Fruit fly (Drosophila melanogaster) whole organism, embryonic: ENCODE measurements around the gene CG12990.

Experiments used
- Atf-2 ChIP-seq: fragments of 200-800 bp; sonication (Bioruptor generic); optimal IDR thresholded peaks from 2 replicates; lab custom pipeline; 2016; ENCODE audit warnings: missing biosample characterization, missing genetic modification characterization
- CG10366 ChIP-seq: fragments of 200-800 bp; sonication (Bioruptor generic); IDR thresholded peaks from 2 replicates; pipeline ENCODE4 v1.3.6; 2022; ENCODE audit warnings: missing biosample characterization, missing genetic modification characterization
- CG12299 ChIP-seq: fragments of 200-800 bp; sonication (Bioruptor generic); optimal IDR thresholded peaks from 2 replicates; lab custom pipeline; 2018; ENCODE audit warnings: missing biosample characterization, mild to moderate bottlenecking, missing genetic modification characterization
- CG13296 ChIP-seq: fragments of 200-800 bp; sonication (Bioruptor generic); optimal IDR thresholded peaks from 3 replicates; lab custom pipeline; 2018; ENCODE audit warnings: missing biosample characterization, mild to moderate bottlenecking, missing genetic modification characterization
- CG13424 ChIP-seq: fragments of 200-800 bp; sonication (Bioruptor generic); optimal IDR thresholded peaks from 2 replicates; lab custom pipeline; 2019; ENCODE audit warnings: missing biosample characterization, mild to moderate bottlenecking, missing genetic modification characterization, moderate library complexity
- CG15011 ChIP-seq: fragments of 200-800 bp; sonication (Bioruptor generic); optimal IDR thresholded peaks from 3 replicates; lab custom pipeline; 2018; ENCODE audit warnings: missing biosample characterization, mild to moderate bottlenecking, missing genetic modification characterization
- CG1603 ChIP-seq: fragments of 200-800 bp; sonication (Bioruptor generic); optimal IDR thresholded peaks from 2 replicates; lab custom pipeline; 2019; ENCODE audit warnings: missing biosample characterization, mild to moderate bottlenecking, missing genetic modification characterization, moderate library complexity
- CG16813 ChIP-seq: fragments of 200-800 bp; sonication (Bioruptor generic); IDR thresholded peaks from 3 replicates; pipeline ENCODE4 v1.3.6; 2022; ENCODE audit warnings: missing biosample characterization, missing genetic modification characterization; ENCODE audit not compliant: partially characterized antibody
- CG16815 ChIP-seq: fragments of 200-800 bp; sonication (Bioruptor generic); optimal IDR thresholded peaks from 3 replicates; lab custom pipeline; 2017; ENCODE audit warnings: missing biosample characterization, mild to moderate bottlenecking, missing genetic modification characterization
- CG17328 ChIP-seq: fragments of 200-800 bp; sonication (Bioruptor generic); IDR thresholded peaks from 2 replicates; pipeline ENCODE4 v1.3.6; 2022; ENCODE audit warnings: missing biosample characterization, missing genetic modification characterization
- CG17612 ChIP-seq: fragments of 200-800 bp; sonication (Bioruptor generic); IDR thresholded peaks from 2 replicates; pipeline ENCODE4 v1.3.6; 2022; ENCODE audit warnings: missing biosample characterization, missing genetic modification characterization
- CG18262 ChIP-seq: fragments of 200-800 bp; optimal IDR thresholded peaks from 3 replicates; lab custom pipeline; 2019; ENCODE audit warnings: missing biosample characterization, mild to moderate bottlenecking, missing genetic modification characterization, moderate library complexity
- CG18476 ChIP-seq: fragments of 200-800 bp; sonication (Bioruptor generic); optimal IDR thresholded peaks from 2 replicates; lab custom pipeline; 2016; ENCODE audit warnings: missing biosample characterization, mild to moderate bottlenecking, missing genetic modification characterization
- CG43689 ChIP-seq: fragments of 200-800 bp; sonication (Bioruptor generic); IDR thresholded peaks from 2 replicates; pipeline ENCODE4 v1.3.6; 2022; ENCODE audit warnings: missing biosample characterization, missing genetic modification characterization
- CG6175 ChIP-seq: fragments of 200-800 bp; sonication (Bioruptor generic); IDR thresholded peaks from 3 replicates; pipeline ENCODE4 v1.3.6; 2022; ENCODE audit warnings: missing biosample characterization, missing genetic modification characterization
- CG6854 ChIP-seq: fragments of 200-800 bp; sonication (Bioruptor generic); optimal IDR thresholded peaks from 3 replicates; lab custom pipeline; 2017; ENCODE audit warnings: missing biosample characterization, mild to moderate bottlenecking, missing genetic modification characterization
- CG7556 ChIP-seq: fragments of 200-800 bp; sonication (Bioruptor generic); optimal IDR thresholded peaks from 2 replicates; lab custom pipeline; 2017; ENCODE audit warnings: missing biosample characterization, mild to moderate bottlenecking, missing genetic modification characterization
- CG7786 ChIP-seq: fragments of 200-800 bp; sonication (Bioruptor generic); optimal IDR thresholded peaks from 2 replicates; lab custom pipeline; 2016; ENCODE audit warnings: missing biosample characterization, missing genetic modification characterization
- CG8478 ChIP-seq: fragments of >200 bp; optimal IDR thresholded peaks from 2 replicates; lab custom pipeline; 2018
- CG8924 ChIP-seq: fragments of 200-800 bp; optimal IDR thresholded peaks from 3 replicates; lab custom pipeline; 2019; ENCODE audit warnings: missing biosample characterization, mild to moderate bottlenecking, missing genetic modification characterization, moderate library complexity
- CG9876 ChIP-seq: fragments of 200-800 bp; sonication (Bioruptor generic); optimal IDR thresholded peaks from 2 replicates; lab custom pipeline; 2016; ENCODE audit warnings: missing biosample characterization, missing genetic modification characterization
- Hmx ChIP-seq: fragments of 200-800 bp; sonication (Bioruptor generic); optimal IDR thresholded peaks from 2 replicates; lab custom pipeline; 2016; ENCODE audit warnings: missing biosample characterization, missing genetic modification characterization
- Lhr ChIP-seq: fragments of 200-800 bp; sonication (Bioruptor generic); optimal IDR thresholded peaks from 3 replicates; lab custom pipeline; 2017; ENCODE audit warnings: mild to moderate bottlenecking, missing biosample characterization, missing genetic modification reagents, missing genetic modification characterization
- MESR4 ChIP-seq: fragments of 200-800 bp; sonication (Bioruptor generic); optimal IDR thresholded peaks from 2 replicates; lab custom pipeline; 2018; ENCODE audit warnings: missing biosample characterization, mild to moderate bottlenecking, missing genetic modification characterization, moderate library complexity
- MTF-1 ChIP-seq: fragments of 200-800 bp; sonication (Bioruptor generic); optimal IDR thresholded peaks from 2 replicates; lab custom pipeline; 2018; ENCODE audit warnings: missing biosample characterization, mild to moderate bottlenecking, missing genetic modification characterization, borderline replicate concordance
- NC2β ChIP-seq: fragments of 200-800 bp; sonication (Bioruptor generic); optimal IDR thresholded peaks from 2 replicates; lab custom pipeline; 2016; ENCODE audit warnings: missing biosample characterization, missing genetic modification characterization
- Nf-YC ChIP-seq: fragments of 200-800 bp; optimal IDR thresholded peaks from 3 replicates; lab custom pipeline; 2019; ENCODE audit warnings: missing biosample characterization, mild to moderate bottlenecking, missing genetic modification characterization, moderate library complexity
- Opbp ChIP-seq: fragments of 200-800 bp; sonication (Bioruptor generic); IDR thresholded peaks from 3 replicates; pipeline ENCODE4 v1.3.6; 2022; ENCODE audit warnings: missing biosample characterization, missing genetic modification characterization; ENCODE audit not compliant: partially characterized antibody
- Sox102F ChIP-seq: fragments of 200-800 bp; sonication (Bioruptor generic); optimal IDR thresholded peaks from 2 replicates; lab custom pipeline; 2018; ENCODE audit warnings: missing biosample characterization, mild to moderate bottlenecking, missing genetic modification characterization, moderate library complexity
- Sry-δ ChIP-seq: fragments of 200-800 bp; sonication (Bioruptor generic); optimal IDR thresholded peaks from 2 replicates; lab custom pipeline; 2016; ENCODE audit warnings: missing biosample characterization, missing genetic modification characterization
- Ssrp ChIP-seq: fragments of 200-800 bp; sonication (Bioruptor generic); optimal IDR thresholded peaks from 2 replicates; lab custom pipeline; 2018; ENCODE audit warnings: missing biosample characterization, mild to moderate bottlenecking, missing genetic modification characterization, moderate library complexity
- ac ChIP-seq: fragments of 200-800 bp; sonication (Bioruptor generic); optimal IDR thresholded peaks from 3 replicates; lab custom pipeline; 2017; ENCODE audit warnings: missing biosample characterization, mild to moderate bottlenecking, missing genetic modification characterization
- ash1 ChIP-seq: fragments of 200-800 bp; sonication (Bioruptor generic); optimal IDR thresholded peaks from 2 replicates; lab custom pipeline; 2018; ENCODE audit warnings: missing biosample characterization, mild to moderate bottlenecking, missing genetic modification characterization
- bigmax ChIP-seq: fragments of 200-800 bp; sonication (Bioruptor generic); optimal IDR thresholded peaks from 2 replicates; lab custom pipeline; 2018; ENCODE audit warnings: missing biosample characterization, mild to moderate bottlenecking, missing genetic modification characterization
- bowl ChIP-seq: fragments of 200-800 bp; sonication (Bioruptor generic); IDR thresholded peaks from 2 replicates; pipeline ENCODE4 v1.3.6; 2022; ENCODE audit warnings: missing biosample characterization, missing genetic modification characterization
- dpn ChIP-seq, 2 experiments: fragments of 200-800 bp; sonication (Bioruptor generic); optimal IDR thresholded peaks; 3 replicates each; lab custom pipeline; 2016; ENCODE audit warnings: missing biosample characterization in 2 of 2, missing genetic modification characterization in 2 of 2
- exex ChIP-seq: fragments of 200-800 bp; sonication (Bioruptor generic); optimal IDR thresholded peaks from 4 replicates; lab custom pipeline; 2018; ENCODE audit warnings: missing biosample characterization, mild to moderate bottlenecking, missing genetic modification characterization, moderate library complexity
- fd3F ChIP-seq: fragments of 200-800 bp; sonication (Bioruptor generic); optimal IDR thresholded peaks from 2 replicates; lab custom pipeline; 2018; ENCODE audit warnings: missing biosample characterization, mild to moderate bottlenecking, missing genetic modification characterization, moderate library complexity
- fd64A ChIP-seq: fragments of 200-800 bp; sonication (Bioruptor generic); optimal IDR thresholded peaks from 3 replicates; lab custom pipeline; 2018; ENCODE audit warnings: missing biosample characterization, mild to moderate bottlenecking, missing genetic modification characterization
- gfzf ChIP-seq: fragments of 200-800 bp; sonication (Bioruptor generic); optimal IDR thresholded peaks from 2 replicates; lab custom pipeline; 2016; ENCODE audit warnings: missing biosample characterization, mild to moderate bottlenecking, missing genetic modification characterization, moderate library complexity
- gt ChIP-seq: fragments of 200-800 bp; sonication (Bioruptor generic); IDR thresholded peaks from 2 replicates; pipeline ENCODE4 v1.3.6; 2022; ENCODE audit warnings: missing biosample characterization, missing genetic modification characterization
- insv ChIP-seq, 2 experiments: fragments of 200-800 bp; sonication (Bioruptor generic); optimal IDR thresholded peaks; 3 replicates each; lab custom pipeline; 2016 to 2018; ENCODE audit warnings: missing biosample characterization in 2 of 2, missing genetic modification characterization in 2 of 2
- mirr ChIP-seq: fragments of 200-800 bp; sonication (Bioruptor generic); optimal IDR thresholded peaks from 3 replicates; lab custom pipeline; 2018; ENCODE audit warnings: missing biosample characterization, mild to moderate bottlenecking, missing genetic modification characterization
- phol ChIP-seq: fragments of 200-800 bp; sonication (Bioruptor generic); optimal IDR thresholded peaks from 3 replicates; lab custom pipeline; 2018; ENCODE audit warnings: missing biosample characterization, mild to moderate bottlenecking, missing genetic modification characterization, moderate library complexity
- row ChIP-seq: fragments of 200-800 bp; sonication (Bioruptor generic); IDR thresholded peaks from 3 replicates; pipeline ENCODE4 v1.3.6; 2022; ENCODE audit warnings: missing biosample characterization, missing genetic modification characterization
- salm ChIP-seq: fragments of 200-800 bp; sonication (Bioruptor generic); optimal IDR thresholded peaks from 2 replicates; lab custom pipeline; 2018; ENCODE audit warnings: missing biosample characterization, mild to moderate bottlenecking, missing genetic modification characterization
- sr ChIP-seq: fragments of 200-800 bp; sonication (Bioruptor generic); IDR thresholded peaks from 3 replicates; pipeline ENCODE4 v1.3.6; 2022; ENCODE audit warnings: missing biosample characterization, missing genetic modification characterization
- tx ChIP-seq: fragments of 200-800 bp; sonication (Bioruptor generic); optimal IDR thresholded peaks from 2 replicates; lab custom pipeline; 2016; ENCODE audit warnings: missing biosample characterization, missing genetic modification characterization

CG12990 gene

dm6 chrX:17702738-17703570 lies 31.3 kb upstream of the CG12990 start, which contains the start of the genes CG8188 and par-6 (continued):
- TF ChIP-seq sr (GFP tag; lab: Robert Waterston, UW) (no peak; the same call in 2 of the 3 replicates), exex (tag; lab: Kevin White, UChicago) (peak; percentile 53), tx (GFP tag; lab: Kevin White, UChicago) (peak; percentile 75), CG16815 (GFP tag; lab: Kevin White, UChicago) (peak; percentile 83), Ssrp (peak; percentile 77), salm (tag; lab: Kevin White, UChicago) (peak; percentile 55), CG9876 (GFP tag; lab: Kevin White, UChicago) (peak; percentile 79), Sry-δ (GFP tag; lab: Kevin White, UChicago) (peak; percentile 80), dpn (GFP tag; optimal IDR thresholded peaks at IDR 0.05; lab: Kevin White, UChicago) (peak; percentile 87 to 90), CG12299 (tag; lab: Kevin White, UChicago) (peak; percentile 81), CG13424 (peak; percentile 86), ac (peak; percentile 52), bigmax (GFP tag; lab: Kevin White, UChicago) (no peak), CG18476 (GFP tag; lab: Kevin White, UChicago) (peak; percentile 81), fd3F (GFP tag; lab: Kevin White, UChicago) (peak; percentile 72), CG1603 (tag; lab: Kevin White, UChicago) (peak; percentile 70), CG10366 (peak; percentile 86), CG17328 (GFP tag; lab: Robert Waterston, UW) (peak; percentile 87), NC2β (GFP tag; lab: Kevin White, UChicago) (peak; percentile 85), insv (GFP tag; optimal IDR thresholded peaks at IDR 0.05; lab: Kevin White, UChicago) (peak; percentile 63 to 92), Lhr (GFP tag; lab: Kevin White, UChicago) (peak; percentile 47), bowl (GFP tag; lab: Robert Waterston, UW) (no peak), Opbp (GFP tag; lab: Robert Waterston, UW) (peak; percentile 45; the same call in 1 of the 3 replicates), CG15011 (GFP tag; lab: Kevin White, UChicago) (peak; percentile 49), CG8924 (tag; lab: Kevin White, UChicago) (peak; percentile 87), row (GFP tag; lab: Robert Waterston, UW) (peak; percentile 100), Sox102F (GFP tag; lab: Kevin White, UChicago) (peak; percentile 81), MTF-1 (GFP tag; lab: Kevin White, UChicago) (peak; percentile 35), gfzf (GFP tag; lab: Kevin White, UChicago) (peak; percentile 62), CG7556 (GFP tag; lab: Kevin White, UChicago) (peak; percentile 74), CG8478 (lab: Kevin White, UChicago) (no peak), phol (tag; lab: Kevin White, UChicago) (peak; percentile 96), Nf-YC (peak; percentile 74), mirr (GFP tag; lab: Kevin White, UChicago) (peak; percentile 71), MESR4 (peak; percentile 80), CG43689 (GFP tag; lab: Robert Waterston, UW) (no peak), CG17612 (peak; percentile 53; the same call in 1 of the 2 replicates), CG16813 (GFP tag; lab: Robert Waterston, UW) (peak; percentile 74), Atf-2 (GFP tag; lab: Kevin White, UChicago) (peak; percentile 71), ash1 (GFP tag; lab: Kevin White, UChicago) (no peak), CG6175 (GFP tag; lab: Robert Waterston, UW) (peak; percentile 80; the same call in 2 of the 3 replicates), Hmx (peak; percentile 59), gt (GFP tag; lab: Robert Waterston, UW) (peak; percentile 64), CG7786 (GFP tag; lab: Kevin White, UChicago) (peak; percentile 88), fd64A (peak; percentile 40), CG13296 (peak; percentile 87), CG6854 (GFP tag; lab: Kevin White, UChicago) (peak; percentile 43), CG18262 (tag; lab: Kevin White, UChicago) (peak; percentile 84)
